Worm (Caenorhabditis elegans) whole organism, dauer: ENCODE data around the gene C38H2.3.

Experiments used
- unc-62 ChIP-seq: sonication (generic microtip); optimal IDR thresholded peaks from 2 replicates; lab custom pipeline; 2017; ENCODE audit warnings: missing biosample characterization, missing genetic modification reagents, missing genetic modification characterization

C38H2.3 gene

DNA sequence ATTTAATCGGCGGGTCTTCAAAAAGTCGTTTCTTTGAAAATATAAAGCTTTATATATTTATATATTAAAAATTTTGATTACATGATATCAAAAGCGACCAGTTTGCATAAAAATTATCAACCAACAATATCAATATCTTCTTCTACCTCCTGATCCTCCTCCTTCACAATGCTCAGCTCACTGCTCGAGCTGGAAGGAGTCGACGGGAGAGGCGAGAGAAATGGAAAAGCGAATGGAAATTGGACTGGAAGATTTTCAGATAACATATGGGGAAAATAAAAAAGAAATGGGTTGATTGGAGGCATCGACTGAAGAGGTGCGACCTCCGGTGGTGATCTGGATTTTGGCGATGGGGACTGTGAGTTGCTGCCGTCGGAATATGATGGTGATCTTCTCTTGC, 46.4 kb downstream of the C38H2.3 start:
- no peak for TF ChIP-seq unc-62 (GFP tag; lab: Kevin White, UChicago)

ce11 chrIII:10338992-10339852, 47.2 kb downstream of the C38H2.3 start:
- TF ChIP-seq unc-62 (GFP tag; lab: Kevin White, UChicago) = no peak

ce11 chrIII:10337508-10338166, 48.7 kb downstream of the C38H2.3 start, which contains the start of gene ttr-15:
TSS of gene ttr-15 (plus strand) at chrIII:10337847.
- TF ChIP-seq unc-62 (GFP tag; lab: Kevin White, UChicago) = no peak

- no peak for TF ChIP-seq unc-62 (GFP tag; lab: Kevin White, UChicago)
Measured at ce11 chrIII:10336109-10336508, 50.3 kb downstream of the C38H2.3 start.
